Worm (Caenorhabditis elegans): ENCODE measurements around the gene rad-51.

rad-51 gene

ce11 chrIV:10252350-10252792 lies 31.7 kb downstream of the rad-51 start:
- TF ChIP-seq pag-3 (tag; optimal IDR thresholded peaks at IDR 0.05; ENCODE audit: borderline replicate concordance, insufficient read depth) (no peak), nhr-19 (GFP tag; conservative IDR thresholded peaks at IDR 0.05) (peak; percentile 91), dsc-1 (tag; optimal IDR thresholded peaks at IDR 0.05) (peak; percentile 97), lin-13 (GFP tag; optimal IDR thresholded peaks at IDR 0.05) (peak; percentile 87), nhr-47 (tag; optimal IDR thresholded peaks at IDR 0.05) (peak; percentile 96), ama-1 (optimal IDR thresholded peaks at IDR 0.05) (peak; percentile 63), ceh-82 (tag; optimal IDR thresholded peaks at IDR 0.05) (peak; percentile 28 to 73 (median 42)), snpc-4 (tag; optimal IDR thresholded peaks at IDR 0.05) (peak; percentile 32), ztf-11 (tag; optimal IDR thresholded peaks at IDR 0.05) (peak in 1 of 2 experiments; percentile 41), nhr-71 (tag; optimal IDR thresholded peaks at IDR 0.05) (peak; percentile 99), nhr-12 (tag; optimal IDR thresholded peaks at IDR 0.05) (no peak), sox-4 (tag; optimal IDR thresholded peaks at IDR 0.05) (peak; percentile 93), nhr-11 (tag; optimal IDR thresholded peaks at IDR 0.05) (peak; percentile 91), ceh-8 (GFP tag; optimal IDR thresholded peaks at IDR 0.05) (peak; percentile 94), nhr-20 (tag; optimal IDR thresholded peaks at IDR 0.05) (peak; percentile 96), lin-35 (GFP tag; optimal IDR thresholded peaks at IDR 0.05) (peak; percentile 76 to 77), nhr-90 (tag; optimal IDR thresholded peaks at IDR 0.05; ENCODE audit: poor library complexity) (peak; percentile 80), sup-37 (GFP tag; optimal IDR thresholded peaks at IDR 0.05) (peak; percentile 74), rnt-1 (tag; optimal IDR thresholded peaks at IDR 0.05) (peak; percentile 86), nhr-76 (tag; optimal IDR thresholded peaks at IDR 0.05) (no peak), skn-1 (tag; optimal IDR thresholded peaks at IDR 0.05) (peak; percentile 67), aly-2 (tag; optimal IDR thresholded peaks at IDR 0.05) (peak; percentile 73), tbx-2 (tag; optimal IDR thresholded peaks at IDR 0.05) (peak; percentile 95), ceh-90 (tag; optimal IDR thresholded peaks at IDR 0.05) (no peak), unc-86 (tag; optimal IDR thresholded peaks at IDR 0.05) (peak; percentile 97), lsy-2 (tag; optimal IDR thresholded peaks at IDR 0.05) (peak; percentile 88 to 90), C16A3.4 (tag; optimal IDR thresholded peaks at IDR 0.05) (peak; percentile 77), fkh-10 (GFP tag; optimal IDR thresholded peaks at IDR 0.05) (peak; percentile 93), egl-13 (tag; optimal IDR thresholded peaks at IDR 0.05) (peak; percentile 97), vab-15 (tag; optimal IDR thresholded peaks at IDR 0.05) (peak; percentile 19), snu-23 (GFP tag; optimal IDR thresholded peaks at IDR 0.05) (peak; percentile 95), zip-4 (GFP tag; optimal IDR thresholded peaks at IDR 0.05) (peak; percentile 55), unc-98 (GFP tag; IDR thresholded peaks at IDR 0.05) (peak; percentile 48; the same call in 1 of the 2 replicates), Y116A8C.19 (tag; optimal IDR thresholded peaks at IDR 0.05; ENCODE audit: borderline replicate concordance) (no peak), tlp-1 (tag; optimal IDR thresholded peaks at IDR 0.05) (no peak), unc-62 (GFP tag; optimal IDR thresholded peaks at IDR 0.05) (no peak), fkh-8 (tag; optimal IDR thresholded peaks at IDR 0.05) (peak; percentile 98), efl-3 (GFP tag; optimal IDR thresholded peaks at IDR 0.05) (no peak), lir-3 (tag; optimal IDR thresholded peaks at IDR 0.05; ENCODE audit: poor library complexity) (peak; percentile 75), unc-30 (tag; optimal IDR thresholded peaks at IDR 0.05) (no peak), jun-1 (tag; optimal IDR thresholded peaks at IDR 0.05) (peak; percentile 84), xbp-1 (tag; optimal IDR thresholded peaks at IDR 0.05) (peak; percentile 91), zag-1 (tag; optimal IDR thresholded peaks at IDR 0.05) (peak; percentile 67), mab-9 (GFP tag; IDR thresholded peaks at IDR 0.05) (no peak), dpl-1 (GFP tag; optimal IDR thresholded peaks at IDR 0.05) (peak; percentile 37 to 59 (median 58)), elt-2 (tag; optimal IDR thresholded peaks at IDR 0.05) (peak; percentile 87), pqm-1 (tag; optimal IDR thresholded peaks at IDR 0.05) (no peak), hlh-4 (tag; optimal IDR thresholded peaks at IDR 0.05) (no peak), lin-14 (GFP tag; optimal IDR thresholded peaks at IDR 0.05) (peak; percentile 100), lin-39 (tag; optimal IDR thresholded peaks at IDR 0.05) (peak; percentile 40), nhr-85 (tag) (peak; percentile 93), isw-1 (GFP tag; IDR thresholded peaks at IDR 0.05) (peak; percentile 83)

Measured in whole organism, L1 larva.